Worm (Caenorhabditis elegans) whole organism, L3 larva: ENCODE data around the gene ZK1236.1.
A peak's percentile ranks its signal among the peaks of the same experiment; 100 is the strongest.

Source experiments
- R02D3.7 ChIP-seq: fragments of 150-350 bp; optimal IDR thresholded peaks from 2 replicates; lab custom pipeline; 2014; ENCODE audit warnings: missing biosample characterization, missing genetic modification characterization
- ZK546.5 ChIP-seq: sonication (generic microtip); optimal IDR thresholded peaks from 2 replicates; lab custom pipeline; 2017; ENCODE audit warnings: missing biosample characterization, missing genetic modification characterization
- aly-2 ChIP-seq: fragments of 150-350 bp; optimal IDR thresholded peaks from 2 replicates; lab custom pipeline; 2014; ENCODE audit warnings: missing biosample characterization, missing genetic modification characterization
- ama-1 ChIP-seq: fragments of 150-350 bp; optimal IDR thresholded peaks from 2 replicates; lab custom pipeline; 2018
- ceh-16 ChIP-seq: sonication (generic microtip); optimal IDR thresholded peaks from 2 replicates; lab custom pipeline; 2017; ENCODE audit warnings: missing biosample characterization, missing genetic modification characterization
- ceh-28 ChIP-seq: fragments of 150-350 bp; optimal IDR thresholded peaks from 2 replicates; lab custom pipeline; 2014; ENCODE audit warnings: missing biosample characterization, missing genetic modification reagents, missing genetic modification characterization
- ceh-82 ChIP-seq: fragments of 150-350 bp; optimal IDR thresholded peaks from 2 replicates; lab custom pipeline; 2014; ENCODE audit warnings: missing biosample characterization, missing genetic modification characterization
- ceh-9 ChIP-seq: sonication (generic microtip); optimal IDR thresholded peaks from 2 replicates; lab custom pipeline; 2018; ENCODE audit warnings: missing biosample characterization, missing genetic modification characterization
- daf-12 ChIP-seq: fragments of 150-350 bp; optimal IDR thresholded peaks from 2 replicates; lab custom pipeline; 2014; ENCODE audit warnings: missing biosample characterization, missing genetic modification reagents, missing genetic modification characterization
- egl-27 ChIP-seq: sonication (generic microtip); optimal IDR thresholded peaks from 4 replicates; lab custom pipeline; 2017; ENCODE audit warnings: missing biosample characterization, missing genetic modification reagents, missing genetic modification characterization
- egl-5 ChIP-seq: fragments of 150-350 bp; optimal IDR thresholded peaks from 2 replicates; lab custom pipeline; 2017; ENCODE audit warnings: missing biosample characterization, missing genetic modification reagents, missing genetic modification characterization, inconsistent platforms
- elt-3 ChIP-seq, 3 experiments: fragments of 150-350 bp in 1 of 3; sonication (generic microtip) in 2 of 3; optimal IDR thresholded peaks; 2 replicates in 2 of 3; 4 replicates in 1 of 3; lab custom pipeline; 2014 to 2017; ENCODE audit warnings: missing biosample characterization in 3 of 3, missing genetic modification characterization in 3 of 3
- fkh-10 ChIP-seq: sonication (generic microtip); optimal IDR thresholded peaks from 2 replicates; lab custom pipeline; 2017; ENCODE audit warnings: missing biosample characterization, missing genetic modification reagents, missing genetic modification characterization
- fkh-2 ChIP-seq: fragments of 150-350 bp; optimal IDR thresholded peaks from 2 replicates; lab custom pipeline; 2014; ENCODE audit warnings: missing biosample characterization, missing genetic modification reagents, missing genetic modification characterization
- hmg-11 ChIP-seq: sonication (generic microtip); optimal IDR thresholded peaks from 2 replicates; lab custom pipeline; 2016; ENCODE audit warnings: missing genetic modification characterization, missing compliant biosample characterization
- jun-1 ChIP-seq: fragments of 150-350 bp; optimal IDR thresholded peaks from 2 replicates; lab custom pipeline; 2014; ENCODE audit warnings: missing biosample characterization, missing genetic modification reagents, missing genetic modification characterization
- lin-15B ChIP-seq: fragments of 150-350 bp; optimal IDR thresholded peaks from 2 replicates; lab custom pipeline; 2014; ENCODE audit warnings: missing biosample characterization, missing genetic modification characterization
- lin-39 ChIP-seq: fragments of 150-350 bp; optimal IDR thresholded peaks from 2 replicates; lab custom pipeline; 2018; ENCODE audit warnings: missing biosample characterization, missing genetic modification reagents, missing genetic modification characterization
- lsy-12 ChIP-seq: sonication (generic microtip); optimal IDR thresholded peaks from 2 replicates; lab custom pipeline; 2016; ENCODE audit warnings: mild to moderate bottlenecking, missing genetic modification characterization, missing compliant biosample characterization
- mml-1 ChIP-seq: fragments of 150-350 bp; sonication (generic microtip); optimal IDR thresholded peaks from 3 replicates; lab custom pipeline; 2014; ENCODE audit warnings: missing biosample characterization, missing genetic modification characterization
- nfya-1 ChIP-seq: sonication (generic microtip); optimal IDR thresholded peaks from 2 replicates; lab custom pipeline; 2017; ENCODE audit warnings: missing genetic modification characterization, mild to moderate bottlenecking, missing compliant biosample characterization, antibody characterized with exemption, moderate library complexity; ENCODE audit not compliant: insufficient read depth
- nhr-11 ChIP-seq: fragments of 150-350 bp; optimal IDR thresholded peaks from 2 replicates; lab custom pipeline; 2014; ENCODE audit warnings: missing biosample characterization, missing genetic modification characterization
- nhr-12 ChIP-seq: fragments of 150-350 bp; optimal IDR thresholded peaks from 2 replicates; lab custom pipeline; 2014; ENCODE audit warnings: missing biosample characterization, missing genetic modification characterization
- nhr-23 ChIP-seq: fragments of 150-350 bp; optimal IDR thresholded peaks from 2 replicates; lab custom pipeline; 2014; ENCODE audit warnings: missing biosample characterization, missing genetic modification reagents, missing genetic modification characterization
- nhr-237 ChIP-seq: fragments of 150-350 bp; optimal IDR thresholded peaks from 2 replicates; lab custom pipeline; 2014; ENCODE audit warnings: missing biosample characterization, missing genetic modification characterization
- nhr-25 ChIP-seq: sonication (generic microtip); optimal IDR thresholded peaks from 2 replicates; lab custom pipeline; 2017; ENCODE audit warnings: missing biosample characterization, missing genetic modification characterization
- nhr-28 ChIP-seq: fragments of 150-350 bp; optimal IDR thresholded peaks from 2 replicates; lab custom pipeline; 2014; ENCODE audit warnings: missing biosample characterization, missing genetic modification characterization
- nhr-43 ChIP-seq: sonication (generic microtip); optimal IDR thresholded peaks from 2 replicates; lab custom pipeline; 2016; ENCODE audit warnings: mild to moderate bottlenecking, missing genetic modification characterization, missing compliant biosample characterization; ENCODE audit not compliant: poor library complexity, severe bottlenecking
- nhr-67 ChIP-seq: fragments of 150-350 bp; optimal IDR thresholded peaks from 2 replicates; lab custom pipeline; 2014; ENCODE audit warnings: missing biosample characterization, missing genetic modification characterization
- nhr-76 ChIP-seq: fragments of 150-350 bp; sonication (generic microtip); optimal IDR thresholded peaks from 5 replicates; lab custom pipeline; 2014; ENCODE audit warnings: missing biosample characterization, missing genetic modification characterization
- nhr-77 ChIP-seq: fragments of 150-350 bp; optimal IDR thresholded peaks from 2 replicates; lab custom pipeline; 2014; ENCODE audit warnings: missing biosample characterization, missing genetic modification characterization
- pha-4 ChIP-seq: fragments of 150-350 bp; optimal IDR thresholded peaks from 2 replicates; lab custom pipeline; 2014; ENCODE audit warnings: missing biosample characterization, missing genetic modification reagents, missing genetic modification characterization
- pqm-1 ChIP-seq: fragments of 150-350 bp; optimal IDR thresholded peaks from 2 replicates; lab custom pipeline; 2017; ENCODE audit warnings: missing biosample characterization, missing genetic modification characterization, inconsistent platforms
- sea-2 ChIP-seq: fragments of 150-350 bp; sonication (generic microtip); optimal IDR thresholded peaks from 4 replicates; lab custom pipeline; 2014; ENCODE audit warnings: missing biosample characterization, missing genetic modification reagents, missing genetic modification characterization
- skn-1 ChIP-seq: fragments of 150-350 bp; optimal IDR thresholded peaks from 2 replicates; lab custom pipeline; 2014; ENCODE audit warnings: missing biosample characterization, missing genetic modification characterization
- tbx-2 ChIP-seq: sonication (generic microtip); optimal IDR thresholded peaks from 2 replicates; lab custom pipeline; 2016; ENCODE audit warnings: mild to moderate bottlenecking, missing genetic modification characterization, missing compliant biosample characterization
- unc-39 ChIP-seq: sonication (generic microtip); optimal IDR thresholded peaks from 4 replicates; lab custom pipeline; 2017; ENCODE audit warnings: missing biosample characterization, missing genetic modification characterization
- unc-62 ChIP-seq: fragments of 150-350 bp; sonication (generic microtip); optimal IDR thresholded peaks from 4 replicates; lab custom pipeline; 2014; ENCODE audit warnings: missing biosample characterization, missing genetic modification reagents, missing genetic modification characterization
- zag-1 ChIP-seq: fragments of 150-350 bp; optimal IDR thresholded peaks from 2 replicates; lab custom pipeline; 2014; ENCODE audit warnings: missing biosample characterization, missing genetic modification characterization
- ztf-11 ChIP-seq: fragments of 150-350 bp; optimal IDR thresholded peaks from 2 replicates; lab custom pipeline; 2014; ENCODE audit warnings: missing biosample characterization, missing genetic modification characterization
- ztf-4 ChIP-seq: fragments of 150-350 bp; optimal IDR thresholded peaks from 2 replicates; lab custom pipeline; 2014; ENCODE audit warnings: missing biosample characterization, missing genetic modification characterization

The ZK1236.1 gene

ce11 chrIII:8444433-8445090 lies 15.5 kb downstream of the ZK1236.1 start:
- TF ChIP-seq hmg-11 (tag; lab: Kevin White, UChicago) (no peak), ama-1 (lab: Kevin White, UChicago) (peak; percentile 27)

- TF ChIP-seq tbx-2 (tag; lab: Kevin White, UChicago) (no peak), pqm-1 (tag; lab: Kevin White, UChicago) (no peak), ceh-9 (no peak), nfya-1 (tag; lab: Kevin White, UChicago) (no peak), pha-4 (peak; percentile 16), ama-1 (lab: Kevin White, UChicago) (peak; percentile 81), lsy-12 (tag; lab: Kevin White, UChicago) (no peak), nhr-237 (tag; lab: Kevin White, UChicago) (no peak), nhr-28 (tag; lab: Kevin White, UChicago) (no peak), nhr-43 (tag; lab: Kevin White, UChicago) (no peak), elt-3 (tag; optimal IDR thresholded peaks at IDR 0.05; lab: Kevin White, UChicago) (no peak), fkh-2 (no peak), ztf-11 (tag; lab: Kevin White, UChicago) (no peak), nhr-67 (tag; lab: Kevin White, UChicago) (no peak)
Observed at ce11 chrIII:8446061-8446460, 17.0 kb downstream of the ZK1236.1 start.

- no peak for TF ChIP-seq nhr-23 (tag; lab: Kevin White, UChicago)
- TF ChIP-seq ceh-16 (tag; lab: Kevin White, UChicago): no peak
- no peak for TF ChIP-seq jun-1 (tag; lab: Kevin White, UChicago)
- TF ChIP-seq ZK546.5 (tag; lab: Kevin White, UChicago): no peak
- no peak for TF ChIP-seq nhr-28 (tag; lab: Kevin White, UChicago)
- TF ChIP-seq R02D3.7 (tag; lab: Kevin White, UChicago): no peak
- no peak for TF ChIP-seq mml-1 (tag; lab: Kevin White, UChicago)
- no peak for TF ChIP-seq unc-39 (tag; lab: Kevin White, UChicago)
- no peak for TF ChIP-seq nfya-1 (tag; lab: Kevin White, UChicago)
- TF ChIP-seq nhr-76 (tag; lab: Kevin White, UChicago): no peak
- TF ChIP-seq fkh-2: no peak
- no peak for TF ChIP-seq nhr-77 (tag; lab: Kevin White, UChicago)
- TF ChIP-seq ceh-9: no peak
- no peak for TF ChIP-seq egl-27 (tag; lab: Kevin White, UChicago)
- TF ChIP-seq daf-12 (tag; lab: Kevin White, UChicago): no peak
- no peak for TF ChIP-seq ceh-82 (tag; lab: Kevin White, UChicago)
- TF ChIP-seq sea-2 (GFP tag; lab: Kevin White, UChicago): no peak
- TF ChIP-seq ceh-28 (tag; lab: Kevin White, UChicago): no peak
Observed at ce11 chrIII:8446534-8446933, 17.4 kb downstream of the ZK1236.1 start, which contains the start of gene hsp-110. Gene hsp-110, minus strand, starts transcription at chrIII:8446909.

ce11 chrIII:8446940-8447403 lies 17.9 kb downstream of the ZK1236.1 start, which contains the start of gene rpn-3:
Gene rpn-3, plus strand, starts transcription at chrIII:8447353.
- TF ChIP-seq lin-15B (tag; lab: Kevin White, UChicago) (peak; percentile 99), skn-1 (tag; lab: Kevin White, UChicago) (peak; percentile 100), unc-62 (GFP tag; lab: Kevin White, UChicago) (no peak), lin-39 (tag; lab: Kevin White, UChicago) (peak; percentile 93), ceh-9 (no peak), hmg-11 (tag; lab: Kevin White, UChicago) (peak; percentile 95), ztf-4 (tag; lab: Kevin White, UChicago) (peak; percentile 65), nhr-237 (tag; lab: Kevin White, UChicago) (no peak), aly-2 (tag; lab: Kevin White, UChicago) (no peak), sea-2 (GFP tag; lab: Kevin White, UChicago) (peak; percentile 98), nfya-1 (tag; lab: Kevin White, UChicago) (peak; percentile 98), nhr-43 (tag; lab: Kevin White, UChicago) (peak; percentile 94), ZK546.5 (tag; lab: Kevin White, UChicago) (peak; percentile 43), ztf-11 (tag; lab: Kevin White, UChicago) (no peak), nhr-77 (tag; lab: Kevin White, UChicago) (peak; percentile 85), egl-27 (tag; lab: Kevin White, UChicago) (peak; percentile 56), nhr-76 (tag; lab: Kevin White, UChicago) (peak; percentile 79), daf-12 (tag; lab: Kevin White, UChicago) (no peak), pha-4 (peak; percentile 100), egl-5 (tag; lab: Kevin White, UChicago) (peak; percentile 80), lsy-12 (tag; lab: Kevin White, UChicago) (peak; percentile 98), fkh-10 (peak; percentile 94), ceh-82 (tag; lab: Kevin White, UChicago) (peak; percentile 72), nhr-12 (tag; lab: Kevin White, UChicago) (no peak), zag-1 (tag; lab: Kevin White, UChicago) (no peak), nhr-11 (peak; percentile 92), tbx-2 (tag; lab: Kevin White, UChicago) (peak; percentile 82), nhr-28 (tag; lab: Kevin White, UChicago) (peak; percentile 47), nhr-25 (tag; lab: Kevin White, UChicago) (peak; percentile 95), pqm-1 (tag; lab: Kevin White, UChicago) (peak; percentile 91), ceh-28 (tag; lab: Kevin White, UChicago) (peak; percentile 85), unc-39 (tag; lab: Kevin White, UChicago) (no peak), mml-1 (tag; lab: Kevin White, UChicago) (peak; percentile 59), jun-1 (tag; lab: Kevin White, UChicago) (peak; percentile 95), ceh-16 (tag; lab: Kevin White, UChicago) (peak; percentile 45)
